Comparison of ENCODE assay signal across 1 worm cellular context in genomic region chrIII:12599672-12600071, ce11.
TF ChIP-seq lines count a peak whose summit lies in the region.

Gene gldi-8, minus strand, starts transcription at chrIII:12599729.

TF ChIP-seq in whole organism, L1 larva, 84 proteins besides CTCF, POLR2A, EP300 and RAD21 (continued from another document):
- TF ChIP-seq aly-2 (tag; optimal IDR thresholded peaks at IDR 0.05; lab: Kevin White, UChicago) (no peak), lin-14 (GFP tag; optimal IDR thresholded peaks at IDR 0.05; lab: Kevin White, UChicago) (peak; percentile 44), isw-1 (GFP tag; IDR thresholded peaks at IDR 0.05; lab: Robert Waterston, UW) (no peak), mab-9 (GFP tag; IDR thresholded peaks at IDR 0.05; lab: Robert Waterston, UW) (no peak)
